Fruit fly (Drosophila melanogaster): ENCODE data around the gene CG32985.

dm6 chr2L:8980359-8980758 is 18.0 kb downstream of the CG32985 start, which contains the start of gene CG18662:
- TF ChIP-seq CG12768 (GFP tag; optimal IDR thresholded peaks at IDR 0.05) (no peak), Clk (GFP tag; optimal IDR thresholded peaks at IDR 0.05) (no peak), kay (GFP tag; ENCODE audit: borderline replicate concordance) (peak; percentile 69), CG33017 (tag; optimal IDR thresholded peaks at IDR 0.05) (no peak), CG1620 (GFP tag; optimal IDR thresholded peaks at IDR 0.05) (no peak), CG7101 (tag; optimal IDR thresholded peaks at IDR 0.05) (no peak), pad (GFP tag; optimal IDR thresholded peaks at IDR 0.05) (no peak), tj (GFP tag; optimal IDR thresholded peaks at IDR 0.05) (no peak), cic (GFP tag; optimal IDR thresholded peaks at IDR 0.05) (no peak), Hr96 (GFP tag; optimal IDR thresholded peaks at IDR 0.05) (no peak), cnc (optimal IDR thresholded peaks at IDR 0.05) (no peak)

All from whole organism, adult.